Worm (Caenorhabditis elegans) whole organism, L4/young adult: ENCODE data around the gene F31F4.11.

Experiments used
- W03F9.2 ChIP-seq: fragments of 150-350 bp; optimal IDR thresholded peaks from 2 replicates; lab custom pipeline; 2014; ENCODE audit warnings: missing biosample characterization, missing genetic modification characterization
- dao-5 ChIP-seq: sonication (generic microtip); optimal IDR thresholded peaks from 2 replicates; lab custom pipeline; 2016; ENCODE audit warnings: missing genotype, missing genetic modification characterization, moderate library complexity, missing compliant biosample characterization
- him-1 ChIP-seq: sonication (generic microtip); optimal IDR thresholded peaks from 2 replicates; lab custom pipeline; 2016; ENCODE audit warnings: missing genotype, missing genetic modification reagents, missing genetic modification characterization, missing compliant biosample characterization

F31F4.11 gene

DNA sequence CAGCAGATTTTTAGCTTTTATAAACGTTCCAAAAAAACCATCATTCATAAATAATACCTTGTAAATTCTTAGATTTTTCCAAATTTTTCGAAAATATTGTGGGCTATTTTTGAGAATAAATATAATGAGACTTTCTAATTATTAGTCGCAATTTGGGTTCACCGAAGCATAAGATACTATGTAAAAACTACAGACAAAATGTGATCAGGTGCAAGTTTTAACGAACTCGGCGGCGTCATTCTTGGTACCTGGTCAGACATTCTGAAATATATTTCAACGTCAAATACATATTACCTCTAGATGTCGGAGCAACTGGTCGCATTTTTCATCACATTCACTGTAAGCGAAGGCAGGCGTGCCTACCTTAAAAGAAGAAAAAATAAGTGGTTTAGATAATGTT lies 17.8 kb upstream of the F31F4.11 start, which contains the start of gene srx-23:
srx-23 (plus strand) TSS at position 301 of the 400 bp plus-strand sequence.
- no peak for TF ChIP-seq W03F9.2 (tag; lab: Kevin White, UChicago)
- TF ChIP-seq dao-5 (tag; lab: Kevin White, UChicago), result no peak
- TF ChIP-seq him-1 (tag; lab: Kevin White, UChicago), result no peak

DNA sequence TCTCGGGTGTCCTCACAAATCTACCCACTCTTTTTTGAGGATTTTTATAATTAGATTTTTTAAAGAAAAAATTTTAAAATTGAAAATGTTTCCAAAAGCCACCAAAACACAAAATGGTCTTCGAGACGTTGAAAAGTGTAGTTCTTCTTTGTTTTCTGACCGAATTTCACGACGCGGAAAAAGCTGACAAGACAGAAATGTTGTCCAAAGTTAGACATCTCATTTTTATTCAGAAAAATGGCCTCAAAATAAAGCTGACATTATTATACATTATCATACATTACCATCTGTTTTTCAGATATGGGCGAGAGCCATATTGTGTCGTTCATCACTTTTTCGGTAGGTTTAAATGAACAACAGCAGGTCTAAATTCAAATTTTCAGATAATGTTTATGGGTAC lies 15.4 kb upstream of the F31F4.11 start, which contains the start of gene srx-22:
srx-22 (plus strand) TSS at position 301 of the 400 bp plus-strand sequence.
- no peak for TF ChIP-seq him-1 (tag; lab: Kevin White, UChicago)
- no peak for TF ChIP-seq dao-5 (tag; lab: Kevin White, UChicago)
- no peak for TF ChIP-seq W03F9.2 (tag; lab: Kevin White, UChicago)

- TF ChIP-seq W03F9.2 (tag; lab: Kevin White, UChicago) (peak; percentile 4), him-1 (tag; lab: Kevin White, UChicago) (no peak)
These were observed 12.4 kb upstream of the F31F4.11 start, which contains the start of the genes fbxa-72 and srx-21 for ce11 chrV:676550-677084. fbxa-72 (minus strand) TSS chrV:676753. srx-21 (plus strand) TSS chrV:677034.

DNA sequence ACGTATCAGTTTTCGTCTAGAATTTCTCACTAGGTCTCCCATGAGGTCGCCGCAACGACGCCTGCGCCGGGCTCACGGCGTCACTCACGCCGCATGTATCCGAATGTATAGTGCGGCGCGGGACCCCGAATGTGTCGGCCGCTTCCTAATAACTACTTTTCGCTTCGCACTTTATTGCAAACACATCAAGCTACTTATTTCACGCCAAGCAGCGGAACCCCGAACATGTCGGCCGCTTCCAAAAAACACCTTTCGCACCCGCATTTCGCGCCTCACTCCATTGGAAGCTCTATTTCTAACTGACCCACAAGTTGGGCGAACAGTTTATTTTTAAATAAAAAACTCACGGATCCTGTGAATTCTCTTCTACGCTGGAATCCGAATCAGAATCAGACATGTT lies 11.9 kb upstream of the F31F4.11 start:
- TF ChIP-seq him-1 (tag; lab: Kevin White, UChicago) (no peak), W03F9.2 (tag; lab: Kevin White, UChicago) (no peak), dao-5 (tag; lab: Kevin White, UChicago) (no peak)

- TF ChIP-seq dao-5 (tag; lab: Kevin White, UChicago), result no peak
- no peak for TF ChIP-seq W03F9.2 (tag; lab: Kevin White, UChicago)
- no peak for TF ChIP-seq him-1 (tag; lab: Kevin White, UChicago)
These were observed 10.0 kb upstream of the F31F4.11 start, which contains the start of gene sru-25 for ce11 chrV:674213-674612. sru-25 (minus strand) TSS chrV:674313.

DNA sequence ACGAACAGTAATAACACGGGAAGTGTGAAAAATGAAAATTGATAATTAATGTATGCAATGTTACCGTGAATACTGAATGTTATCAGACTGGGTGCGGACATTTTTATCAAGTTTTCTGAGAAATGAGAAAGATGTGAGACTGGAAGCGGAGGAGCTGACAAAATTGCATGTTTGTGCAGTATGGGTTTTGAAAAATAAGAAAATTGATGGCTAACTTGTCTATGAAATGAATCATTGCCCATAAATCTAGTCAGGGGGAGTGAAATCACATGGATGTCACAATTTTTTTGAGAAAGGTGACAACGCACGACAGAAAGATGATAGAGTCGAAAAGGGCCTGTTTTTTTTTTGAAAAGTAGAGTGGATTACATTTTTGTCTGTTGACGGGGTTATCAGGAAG lies 7.1 kb upstream of the F31F4.11 start, which contains the start of gene sru-24:
sru-24 (minus strand) TSS at position 101 of the 400 bp plus-strand sequence.
- TF ChIP-seq him-1 (tag; lab: Kevin White, UChicago), result no peak
- TF ChIP-seq W03F9.2 (tag; lab: Kevin White, UChicago), result no peak
- no peak for TF ChIP-seq dao-5 (tag; lab: Kevin White, UChicago)

ce11 chrV:667459-667858 lies 3.2 kb upstream of the F31F4.11 start, which contains the start of gene nhr-180:
nhr-180 (minus strand) TSS chrV:667510.
- TF ChIP-seq W03F9.2 (tag; lab: Kevin White, UChicago) (no peak), him-1 (tag; lab: Kevin White, UChicago) (no peak), dao-5 (tag; lab: Kevin White, UChicago) (no peak)

DNA sequence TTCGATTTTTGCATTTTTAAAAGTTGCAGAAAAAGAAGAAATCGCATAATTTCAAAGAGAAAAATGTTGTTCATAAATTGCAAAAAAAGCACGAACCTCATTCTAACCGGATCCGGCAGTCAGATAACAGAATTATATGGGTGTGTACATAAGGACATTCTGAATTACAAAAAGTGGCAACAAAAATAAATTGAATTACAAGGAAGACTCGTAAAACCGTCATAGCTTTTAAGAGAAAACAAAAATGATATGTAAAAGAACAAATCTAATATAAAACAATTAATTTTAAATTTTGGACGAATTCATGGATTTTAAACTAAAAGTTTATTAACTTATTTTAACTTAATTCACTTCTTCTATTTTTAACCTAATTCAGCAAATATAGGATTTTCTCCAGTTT lies 4.0 kb downstream of the F31F4.11 start, which contains the start of gene F31F4.17:
F31F4.17 (minus strand) TSS at position 101 of the 400 bp plus-strand sequence.
- TF ChIP-seq dao-5 (tag; lab: Kevin White, UChicago), result no peak
- TF ChIP-seq W03F9.2 (tag; lab: Kevin White, UChicago), result no peak
- TF ChIP-seq him-1 (tag; lab: Kevin White, UChicago), result no peak

DNA sequence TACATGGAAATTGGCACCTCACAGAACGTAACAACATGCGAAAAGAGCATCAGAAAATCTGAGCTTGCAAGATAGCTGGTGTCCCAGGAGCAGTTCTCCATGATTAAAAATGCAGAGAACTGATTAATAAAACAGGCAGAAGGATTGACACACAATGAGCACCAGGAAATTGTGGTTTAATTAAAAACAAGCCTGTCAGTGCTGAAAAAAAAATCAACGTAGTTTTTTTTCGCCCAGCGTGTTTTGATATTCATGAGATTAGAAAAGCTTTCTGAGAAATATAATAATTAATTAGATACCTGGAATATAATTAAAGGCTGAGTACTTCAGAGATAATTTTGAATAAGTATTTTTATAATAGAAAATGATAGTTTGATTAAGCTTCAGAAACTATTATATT lies 6.6 kb downstream of the F31F4.11 start, which contains the start of gene srh-246:
srh-246 (minus strand) TSS at position 101 of the 400 bp plus-strand sequence.
- TF ChIP-seq dao-5 (tag; lab: Kevin White, UChicago), result no peak
- no peak for TF ChIP-seq W03F9.2 (tag; lab: Kevin White, UChicago)
- TF ChIP-seq him-1 (tag; lab: Kevin White, UChicago), result no peak

DNA sequence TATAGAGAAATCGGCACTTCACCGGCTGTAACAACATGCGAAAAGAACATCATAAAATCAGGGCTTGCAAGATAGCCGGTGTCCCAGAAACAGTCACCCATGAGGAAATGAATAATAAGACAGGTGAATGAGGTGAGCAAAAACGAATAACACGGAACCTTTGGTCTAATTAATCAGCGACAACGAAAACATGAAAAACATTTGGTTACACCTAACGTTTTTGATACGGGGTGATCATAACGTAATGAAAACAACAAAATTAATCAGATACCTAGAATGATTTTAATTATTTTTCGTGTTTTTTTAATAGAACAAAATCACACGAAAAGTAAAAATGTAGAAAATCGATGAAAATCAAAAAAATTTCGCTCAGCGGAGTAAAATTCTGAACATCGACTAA lies 8.4 kb downstream of the F31F4.11 start, which contains the start of gene srh-245:
srh-245 (minus strand) TSS at position 101 of the 400 bp plus-strand sequence.
- no peak for TF ChIP-seq dao-5 (tag; lab: Kevin White, UChicago)

DNA sequence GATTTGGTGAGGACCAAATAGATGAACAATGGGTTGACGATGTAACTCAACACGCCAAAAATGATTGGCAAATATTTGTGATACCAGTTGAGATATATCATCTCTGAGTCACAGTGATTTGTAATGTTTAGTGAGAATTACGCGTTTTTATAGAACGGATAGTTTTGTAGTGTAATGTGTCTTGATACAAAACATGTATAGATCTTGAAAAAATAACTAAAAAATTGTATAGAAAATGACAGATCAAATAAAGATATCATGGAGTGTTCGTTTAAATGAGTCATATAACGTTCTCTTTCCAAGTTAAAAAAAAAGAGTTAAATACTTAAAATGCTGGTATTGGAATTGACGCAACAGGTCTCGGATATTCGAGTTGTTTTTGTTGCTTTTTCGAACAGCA lies 9.8 kb downstream of the F31F4.11 start, which contains the start of gene srj-6:
srj-6 (minus strand) TSS at position 101 of the 400 bp plus-strand sequence.
- TF ChIP-seq W03F9.2 (tag; lab: Kevin White, UChicago) (no peak), dao-5 (tag; lab: Kevin White, UChicago) (no peak), him-1 (tag; lab: Kevin White, UChicago) (no peak)

DNA sequence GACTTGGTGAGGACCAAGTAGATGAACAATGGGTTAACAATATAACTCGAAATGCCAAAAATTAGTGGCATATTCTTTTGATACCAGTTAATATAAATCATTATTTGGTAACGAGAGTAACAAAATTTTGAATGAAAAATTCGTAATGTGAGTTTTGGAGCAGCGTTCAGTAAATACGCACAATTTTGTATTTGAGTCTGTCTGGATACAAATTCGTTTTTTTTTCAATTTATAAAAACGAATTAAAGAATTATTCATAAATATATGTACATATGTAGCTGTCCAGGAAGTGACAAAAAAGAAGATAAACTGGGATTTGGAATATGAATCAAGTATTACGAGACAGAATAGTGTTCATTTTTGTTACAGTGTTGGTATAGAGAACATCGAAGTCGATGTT lies 11.3 kb downstream of the F31F4.11 start, which contains the start of gene srj-5:
srj-5 (minus strand) TSS at position 101 of the 400 bp plus-strand sequence.
- TF ChIP-seq him-1 (tag; lab: Kevin White, UChicago), result no peak
- no peak for TF ChIP-seq dao-5 (tag; lab: Kevin White, UChicago)
- no peak for TF ChIP-seq W03F9.2 (tag; lab: Kevin White, UChicago)

DNA sequence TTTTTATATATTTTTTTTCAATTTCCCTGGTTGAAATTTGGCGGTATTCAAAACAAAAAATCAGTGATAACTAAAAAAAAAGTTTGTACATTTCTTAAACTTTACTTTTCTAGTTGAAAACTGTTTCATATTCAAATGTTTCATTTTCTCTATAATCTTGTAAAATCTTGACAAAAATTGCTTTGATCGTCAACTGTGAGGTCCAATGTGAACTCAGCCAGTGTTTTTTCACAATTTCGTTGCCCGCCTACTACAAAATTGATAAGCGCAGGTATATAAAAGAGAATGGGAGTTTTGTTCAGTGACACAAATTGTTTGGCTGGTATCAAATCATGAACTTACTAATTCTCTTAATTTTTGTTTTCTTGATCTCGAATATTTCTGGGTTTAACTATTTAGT lies 17.3 kb downstream of the F31F4.11 start, which contains the start of gene ugt-42:
ugt-42 (plus strand) TSS at position 301 of the 400 bp plus-strand sequence.
- TF ChIP-seq dao-5 (tag; lab: Kevin White, UChicago) (no peak), W03F9.2 (tag; lab: Kevin White, UChicago) (no peak), him-1 (tag; lab: Kevin White, UChicago) (no peak)
